Worm (Caenorhabditis elegans) whole organism, L3 larva: ENCODE measurements around the gene T28C12.2.

ENCODE experiments used
- R02D3.7 ChIP-seq: fragments of 150-350 bp; optimal IDR thresholded peaks from 2 replicates; lab custom pipeline; 2014; ENCODE audit warnings: missing biosample characterization, missing genetic modification characterization
- aly-2 ChIP-seq: fragments of 150-350 bp; optimal IDR thresholded peaks from 2 replicates; lab custom pipeline; 2014; ENCODE audit warnings: missing biosample characterization, missing genetic modification characterization
- ama-1 ChIP-seq: fragments of 150-350 bp; optimal IDR thresholded peaks from 2 replicates; lab custom pipeline; 2018
- ceh-28 ChIP-seq: fragments of 150-350 bp; optimal IDR thresholded peaks from 2 replicates; lab custom pipeline; 2014; ENCODE audit warnings: missing biosample characterization, missing genetic modification reagents, missing genetic modification characterization
- ceh-82 ChIP-seq: fragments of 150-350 bp; optimal IDR thresholded peaks from 2 replicates; lab custom pipeline; 2014; ENCODE audit warnings: missing biosample characterization, missing genetic modification characterization
- ceh-9 ChIP-seq: sonication (generic microtip); optimal IDR thresholded peaks from 2 replicates; lab custom pipeline; 2018; ENCODE audit warnings: missing biosample characterization, missing genetic modification characterization
- daf-12 ChIP-seq: fragments of 150-350 bp; optimal IDR thresholded peaks from 2 replicates; lab custom pipeline; 2014; ENCODE audit warnings: missing biosample characterization, missing genetic modification reagents, missing genetic modification characterization
- egl-27 ChIP-seq: sonication (generic microtip); optimal IDR thresholded peaks from 4 replicates; lab custom pipeline; 2017; ENCODE audit warnings: missing biosample characterization, missing genetic modification reagents, missing genetic modification characterization
- elt-1 ChIP-seq: fragments of 150-350 bp; optimal IDR thresholded peaks from 2 replicates; lab custom pipeline; 2014; ENCODE audit warnings: missing biosample characterization, missing genetic modification characterization
- elt-2 ChIP-seq: sonication (generic microtip); optimal IDR thresholded peaks from 2 replicates; lab custom pipeline; 2016; ENCODE audit warnings: missing genetic modification reagents, mild to moderate bottlenecking, missing genetic modification characterization, missing compliant biosample characterization
- elt-3 ChIP-seq, 3 experiments: fragments of 150-350 bp in 1 of 3; sonication (generic microtip) in 2 of 3; optimal IDR thresholded peaks; 2 replicates in 2 of 3; 4 replicates in 1 of 3; lab custom pipeline; 2014 to 2017; ENCODE audit warnings: missing biosample characterization in 3 of 3, missing genetic modification characterization in 3 of 3
- eor-1 ChIP-seq, 2 experiments: fragments of 150-350 bp; optimal IDR thresholded peaks; 2 replicates each; lab custom pipeline; 2014 to 2018; ENCODE audit warnings: missing biosample characterization in 2 of 2, missing genetic modification characterization in 2 of 2
- fkh-2 ChIP-seq: fragments of 150-350 bp; optimal IDR thresholded peaks from 2 replicates; lab custom pipeline; 2014; ENCODE audit warnings: missing biosample characterization, missing genetic modification reagents, missing genetic modification characterization
- fos-1 ChIP-seq: fragments of 150-350 bp; optimal IDR thresholded peaks from 2 replicates; lab custom pipeline; 2014; ENCODE audit warnings: missing biosample characterization, missing genetic modification characterization
- lin-39 ChIP-seq: fragments of 150-350 bp; optimal IDR thresholded peaks from 2 replicates; lab custom pipeline; 2018; ENCODE audit warnings: missing biosample characterization, missing genetic modification reagents, missing genetic modification characterization
- mdl-1 ChIP-seq: fragments of 150-350 bp; optimal IDR thresholded peaks from 2 replicates; lab custom pipeline; 2014; ENCODE audit warnings: missing biosample characterization, missing genetic modification characterization
- mml-1 ChIP-seq: fragments of 150-350 bp; sonication (generic microtip); optimal IDR thresholded peaks from 3 replicates; lab custom pipeline; 2014; ENCODE audit warnings: missing biosample characterization, missing genetic modification characterization
- nfya-1 ChIP-seq: sonication (generic microtip); optimal IDR thresholded peaks from 2 replicates; lab custom pipeline; 2017; ENCODE audit warnings: missing genetic modification characterization, mild to moderate bottlenecking, missing compliant biosample characterization, antibody characterized with exemption, moderate library complexity; ENCODE audit not compliant: insufficient read depth
- nhr-23 ChIP-seq: fragments of 150-350 bp; optimal IDR thresholded peaks from 2 replicates; lab custom pipeline; 2014; ENCODE audit warnings: missing biosample characterization, missing genetic modification reagents, missing genetic modification characterization
- nhr-237 ChIP-seq: fragments of 150-350 bp; optimal IDR thresholded peaks from 2 replicates; lab custom pipeline; 2014; ENCODE audit warnings: missing biosample characterization, missing genetic modification characterization
- nhr-25 ChIP-seq: sonication (generic microtip); optimal IDR thresholded peaks from 2 replicates; lab custom pipeline; 2017; ENCODE audit warnings: missing biosample characterization, missing genetic modification characterization
- nhr-43 ChIP-seq: sonication (generic microtip); optimal IDR thresholded peaks from 2 replicates; lab custom pipeline; 2016; ENCODE audit warnings: mild to moderate bottlenecking, missing genetic modification characterization, missing compliant biosample characterization; ENCODE audit not compliant: poor library complexity, severe bottlenecking
- nhr-67 ChIP-seq: fragments of 150-350 bp; optimal IDR thresholded peaks from 2 replicates; lab custom pipeline; 2014; ENCODE audit warnings: missing biosample characterization, missing genetic modification characterization
- nhr-77 ChIP-seq: fragments of 150-350 bp; optimal IDR thresholded peaks from 2 replicates; lab custom pipeline; 2014; ENCODE audit warnings: missing biosample characterization, missing genetic modification characterization
- pha-4 ChIP-seq: fragments of 150-350 bp; optimal IDR thresholded peaks from 2 replicates; lab custom pipeline; 2014; ENCODE audit warnings: missing biosample characterization, missing genetic modification reagents, missing genetic modification characterization
- pqm-1 ChIP-seq: fragments of 150-350 bp; optimal IDR thresholded peaks from 2 replicates; lab custom pipeline; 2017; ENCODE audit warnings: missing biosample characterization, missing genetic modification characterization, inconsistent platforms
- unc-62 ChIP-seq: fragments of 150-350 bp; sonication (generic microtip); optimal IDR thresholded peaks from 4 replicates; lab custom pipeline; 2014; ENCODE audit warnings: missing biosample characterization, missing genetic modification reagents, missing genetic modification characterization
- ztf-4 ChIP-seq: fragments of 150-350 bp; optimal IDR thresholded peaks from 2 replicates; lab custom pipeline; 2014; ENCODE audit warnings: missing biosample characterization, missing genetic modification characterization

T28C12.2 gene

DNA sequence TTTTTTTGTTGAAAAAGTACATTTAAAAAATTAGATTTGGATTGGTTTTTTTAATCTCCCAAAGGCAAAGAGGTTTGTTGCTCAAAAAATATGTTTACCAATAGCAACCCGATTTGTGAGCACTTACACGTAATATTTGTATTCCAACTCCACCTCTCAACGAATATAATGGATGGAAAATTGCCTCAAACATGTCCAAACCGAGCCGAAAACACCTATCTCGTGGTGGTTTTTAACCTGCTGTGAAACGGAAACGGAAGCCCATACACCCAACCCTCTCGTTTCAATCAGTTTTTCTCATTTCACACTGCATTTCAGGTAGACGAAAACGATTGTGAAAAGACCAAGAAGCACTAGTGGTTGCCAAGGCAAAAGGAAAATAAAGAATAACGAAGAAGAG, 12.4 kb upstream of the T28C12.2 start, which contains the start of gene cest-24:
cest-24 (plus strand) TSS at position 301 of the 400 bp plus-strand sequence.
- TF ChIP-seq nhr-237 (no peak), nfya-1 (tag; lab: Kevin White, UChicago) (no peak), ama-1 (lab: Kevin White, UChicago) (no peak), ceh-28 (tag; lab: Kevin White, UChicago) (no peak), fos-1 (tag; lab: Kevin White, UChicago) (no peak), ztf-4 (no peak), ceh-82 (tag; lab: Kevin White, UChicago) (no peak), egl-27 (tag; lab: Kevin White, UChicago) (no peak), elt-2 (tag; lab: Kevin White, UChicago) (no peak), R02D3.7 (tag; lab: Kevin White, UChicago) (no peak), daf-12 (no peak)

ce11 chrV:6317928-6318327, 11.1 kb upstream of the T28C12.2 start:
- TF ChIP-seq elt-1 (tag; lab: Kevin White, UChicago) (peak; percentile 0), nhr-25 (tag; lab: Kevin White, UChicago) (peak; percentile 45), nhr-77 (tag; lab: Kevin White, UChicago) (no peak), nhr-43 (tag; lab: Kevin White, UChicago) (peak; percentile 34), aly-2 (tag; lab: Kevin White, UChicago) (no peak)
- TF ChIP-seq, all 47 proteins: peak for 3

ce11 chrV:6319358-6319757, 9.6 kb upstream of the T28C12.2 start:
- peak; percentile 44 for TF ChIP-seq nhr-43 (tag; lab: Kevin White, UChicago)
- TF ChIP-seq nhr-25 (tag; lab: Kevin White, UChicago), result peak; percentile 18
- no peak for TF ChIP-seq ceh-28 (tag; lab: Kevin White, UChicago)
- peak in 1 of 3 experiments; percentile 36 for TF ChIP-seq elt-3 (tag; optimal IDR thresholded peaks at IDR 0.05; lab: Kevin White, UChicago)

- no peak for TF ChIP-seq mml-1 (tag; lab: Kevin White, UChicago)
- TF ChIP-seq, all 47 proteins: peak for 0
These were observed 7.7 kb upstream of the T28C12.2 start for ce11 chrV:6321280-6321679.

DNA sequence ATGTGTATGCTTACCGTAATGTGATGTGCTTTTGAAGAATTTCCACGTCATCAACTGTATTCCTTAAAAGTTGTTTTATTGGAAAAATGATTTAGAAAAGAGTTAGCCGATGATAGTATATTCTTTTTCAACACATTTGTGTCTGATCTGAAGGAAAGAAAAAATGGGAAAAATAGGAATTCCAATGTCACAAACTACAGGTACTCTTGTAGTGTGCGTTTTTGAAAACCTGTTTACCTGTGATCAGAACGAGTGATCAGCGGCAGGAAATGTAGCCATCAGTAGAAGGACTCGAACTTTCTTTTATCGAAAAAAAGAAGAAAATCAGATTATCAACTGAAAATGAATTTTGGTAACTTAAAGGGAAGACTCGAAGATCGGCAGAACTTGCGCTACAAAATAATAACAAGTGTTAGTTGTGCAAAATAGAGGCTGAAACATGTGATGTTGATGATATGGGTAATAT, 7.2 kb upstream of the T28C12.2 start, which contains the start of gene T28C12.15:
T28C12.15 (minus strand) TSS at position 51 of the 466 bp plus-strand sequence.
- TF ChIP-seq pha-4 (tag; lab: Kevin White, UChicago), result no peak
- no peak for TF ChIP-seq daf-12
- TF ChIP-seq nfya-1 (tag; lab: Kevin White, UChicago), result no peak
- TF ChIP-seq nhr-25 (tag; lab: Kevin White, UChicago), result no peak
- no peak for TF ChIP-seq unc-62 (GFP tag; lab: Kevin White, UChicago)
- no peak for TF ChIP-seq eor-1 (tag; optimal IDR thresholded peaks at IDR 0.05; lab: Kevin White, UChicago)
- TF ChIP-seq mdl-1 (tag; lab: Kevin White, UChicago), result no peak
- no peak for TF ChIP-seq nhr-23 (tag; lab: Kevin White, UChicago)
- TF ChIP-seq ceh-28 (tag; lab: Kevin White, UChicago), result no peak
- no peak for TF ChIP-seq aly-2 (tag; lab: Kevin White, UChicago)
- no peak for TF ChIP-seq fkh-2
- no peak for TF ChIP-seq ceh-9
- TF ChIP-seq ztf-4, result no peak
- no peak for TF ChIP-seq elt-1 (tag; lab: Kevin White, UChicago)
- no peak for TF ChIP-seq nhr-67 (tag; lab: Kevin White, UChicago)
- TF ChIP-seq pqm-1 (tag; lab: Kevin White, UChicago), result no peak
- no peak for TF ChIP-seq nhr-43 (tag; lab: Kevin White, UChicago)
- TF ChIP-seq lin-39 (tag; lab: Kevin White, UChicago), result no peak

DNA sequence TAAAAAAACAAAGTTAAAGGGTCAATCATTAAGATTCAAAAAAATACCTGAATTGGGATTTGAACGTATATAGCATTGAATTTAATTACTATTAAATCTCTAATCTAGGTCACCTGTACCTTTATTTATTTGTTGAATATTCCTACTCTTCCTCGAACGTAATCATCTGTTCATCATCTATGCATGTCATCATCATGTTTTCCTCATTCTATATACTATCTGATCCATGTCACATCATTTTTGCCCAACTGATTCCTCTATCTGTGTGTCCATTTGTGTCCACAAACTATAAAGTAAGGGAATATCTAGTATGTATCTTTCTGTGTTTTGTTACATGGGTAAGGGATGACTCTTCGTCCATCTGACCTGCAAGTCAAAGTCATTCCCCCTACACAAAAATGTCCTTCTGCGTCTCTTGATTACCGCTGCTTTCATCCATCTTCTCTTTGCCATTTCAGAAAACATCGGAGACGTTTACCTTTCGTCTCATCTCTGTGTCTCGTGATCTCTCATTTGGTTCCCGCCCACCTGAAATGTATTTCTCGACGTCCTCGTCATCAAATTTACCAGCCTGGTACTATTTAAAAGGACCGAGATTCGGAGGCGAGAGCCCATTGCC, 6.1 kb upstream of the T28C12.2 start:
- peak; percentile 68 for TF ChIP-seq nhr-25 (tag; lab: Kevin White, UChicago)
- peak; percentile 53 for TF ChIP-seq nhr-23 (tag; lab: Kevin White, UChicago)
- TF ChIP-seq ceh-9, result no peak
- TF ChIP-seq nhr-43 (tag; lab: Kevin White, UChicago), result peak; percentile 20
